Worm (Caenorhabditis elegans) whole organism, dauer: Measurements from ENCODE around the gene fbxa-55.

Experiments used
- unc-62 ChIP-seq: sonication (generic microtip); optimal IDR thresholded peaks from 2 replicates; lab custom pipeline; 2017; ENCODE audit warnings: missing biosample characterization, missing genetic modification reagents, missing genetic modification characterization

fbxa-55 gene

ce11 chrIII:887874-888299, 48.0 kb downstream of the fbxa-55 start:
- TF ChIP-seq unc-62 (GFP tag; lab: Kevin White, UChicago) = no peak

- TF ChIP-seq unc-62 (GFP tag; lab: Kevin White, UChicago) = no peak
Measured at ce11 chrIII:886726-887125, 49.2 kb downstream of the fbxa-55 start, which contains the start of gene zer-1. TSS of gene zer-1 (minus strand) at chrIII:886793.

- TF ChIP-seq unc-62 (GFP tag; lab: Kevin White, UChicago) = no peak
Measured at ce11 chrIII:883595-883994, 52.3 kb downstream of the fbxa-55 start.
